Fruit fly (Drosophila melanogaster) whole organism, embryonic: Measurements from ENCODE around the gene firl.

Source experiments
- CG10147 ChIP-seq: fragments of 200-800 bp; sonication (Bioruptor generic); optimal IDR thresholded peaks from 2 replicates; lab custom pipeline; 2019; ENCODE audit warnings: missing biosample characterization, mild to moderate bottlenecking, missing genetic modification characterization, moderate library complexity
- CG12391 ChIP-seq: fragments of 200-800 bp; sonication (Bioruptor generic); optimal IDR thresholded peaks from 3 replicates; lab custom pipeline; 2018; ENCODE audit warnings: missing biosample characterization, mild to moderate bottlenecking, missing genetic modification characterization, moderate library complexity
- CG12659 ChIP-seq: fragments of 200-800 bp; sonication (Bioruptor generic); optimal IDR thresholded peaks from 3 replicates; lab custom pipeline; 2017; ENCODE audit warnings: mild to moderate bottlenecking, missing biosample characterization, missing genetic modification reagents, missing genetic modification characterization
- CG13424 ChIP-seq: fragments of 200-800 bp; sonication (Bioruptor generic); optimal IDR thresholded peaks from 2 replicates; lab custom pipeline; 2019; ENCODE audit warnings: missing biosample characterization, mild to moderate bottlenecking, missing genetic modification characterization, moderate library complexity
- CG14014 ChIP-seq: fragments of 200-800 bp; sonication (Bioruptor generic); IDR thresholded peaks from 2 replicates; pipeline ENCODE4 v1.3.6; 2022; ENCODE audit warnings: missing biosample characterization, missing genetic modification characterization
- CG15479 ChIP-seq: fragments of 200-800 bp; sonication (Bioruptor generic); optimal IDR thresholded peaks from 3 replicates; lab custom pipeline; 2019; ENCODE audit warnings: missing biosample characterization, mild to moderate bottlenecking, missing genetic modification characterization, moderate library complexity
- CG16779 ChIP-seq: fragments of 200-800 bp; sonication (Bioruptor generic); IDR thresholded peaks from 2 replicates; pipeline ENCODE4 v1.3.6; 2022; ENCODE audit warnings: missing biosample characterization, missing genetic modification characterization
- CG17385 ChIP-seq: fragments of 200-800 bp; sonication (Bioruptor generic); optimal IDR thresholded peaks from 3 replicates; lab custom pipeline; 2018; ENCODE audit warnings: missing biosample characterization, mild to moderate bottlenecking, missing genetic modification characterization
- CG17612 ChIP-seq: fragments of 200-800 bp; sonication (Bioruptor generic); IDR thresholded peaks from 2 replicates; pipeline ENCODE4 v1.3.6; 2022; ENCODE audit warnings: missing biosample characterization, missing genetic modification characterization
- CG1832 ChIP-seq: fragments of 200-800 bp; sonication (Bioruptor generic); optimal IDR thresholded peaks from 2 replicates; lab custom pipeline; 2017; ENCODE audit warnings: missing biosample characterization, mild to moderate bottlenecking, missing genetic modification characterization, inconsistent platforms
- CG18764 ChIP-seq: fragments of 200-800 bp; sonication (Bioruptor generic); optimal IDR thresholded peaks from 3 replicates; lab custom pipeline; 2016; ENCODE audit warnings: missing biosample characterization, missing genetic modification characterization
- CG3281 ChIP-seq: fragments of 200-800 bp; sonication (Bioruptor generic); optimal IDR thresholded peaks from 3 replicates; lab custom pipeline; 2017; ENCODE audit warnings: missing biosample characterization, mild to moderate bottlenecking, missing genetic modification characterization
- CG3407 ChIP-seq: fragments of 200-800 bp; sonication (Bioruptor generic); optimal IDR thresholded peaks from 2 replicates; lab custom pipeline; 2018; ENCODE audit warnings: missing biosample characterization, mild to moderate bottlenecking, missing genetic modification characterization
- CG4404 ChIP-seq: fragments of 200-800 bp; sonication (Bioruptor generic); IDR thresholded peaks from 2 replicates; pipeline ENCODE4 v1.3.6; 2022; ENCODE audit warnings: missing biosample characterization, missing genetic modification characterization
- CG7556 ChIP-seq: fragments of 200-800 bp; sonication (Bioruptor generic); optimal IDR thresholded peaks from 2 replicates; lab custom pipeline; 2017; ENCODE audit warnings: missing biosample characterization, mild to moderate bottlenecking, missing genetic modification characterization
- CG8281 ChIP-seq: fragments of 200-800 bp; sonication (Bioruptor generic); optimal IDR thresholded peaks from 2 replicates; lab custom pipeline; 2018; ENCODE audit warnings: missing biosample characterization, mild to moderate bottlenecking, missing genetic modification characterization, moderate library complexity
- CG8388 ChIP-seq: fragments of 200-800 bp; sonication (Bioruptor generic); optimal IDR thresholded peaks from 2 replicates; lab custom pipeline; 2019; ENCODE audit warnings: missing biosample characterization, mild to moderate bottlenecking, missing genetic modification characterization, moderate library complexity
- CG9437 ChIP-seq: fragments of 200-800 bp; sonication (Bioruptor generic); optimal IDR thresholded peaks from 2 replicates; lab custom pipeline; 2018; ENCODE audit warnings: missing biosample characterization, mild to moderate bottlenecking, missing genetic modification characterization
- Dfd ChIP-seq, 2 experiments: fragments of >200 bp; optimal IDR thresholded peaks; 2 replicates each; lab custom pipeline; 2017; ENCODE audit warnings: missing biosample characterization in 2 of 2, missing genetic modification characterization in 2 of 2
- Dip3 ChIP-seq: fragments of 200-800 bp; sonication (Bioruptor generic); optimal IDR thresholded peaks from 3 replicates; lab custom pipeline; 2016; ENCODE audit warnings: missing biosample characterization, missing genetic modification characterization
- E2f1 ChIP-seq: fragments of 200-800 bp; sonication (Bioruptor generic); IDR thresholded peaks from 2 replicates; pipeline ENCODE4 v1.3.6; 2022; ENCODE audit warnings: missing biosample characterization, missing genetic modification characterization
- ERR ChIP-seq: fragments of 200-800 bp; sonication (Bioruptor generic); optimal IDR thresholded peaks from 2 replicates; lab custom pipeline; 2016; ENCODE audit warnings: missing biosample characterization, missing genetic modification characterization
- HLH3B ChIP-seq: fragments of 200-800 bp; sonication (Bioruptor generic); IDR thresholded peaks from 2 replicates; pipeline ENCODE4 v1.3.6; 2022; ENCODE audit warnings: missing biosample characterization, missing genetic modification characterization
- Med ChIP-seq: fragments of 200-800 bp; sonication (Bioruptor generic); peaks from one replicate; lab custom pipeline; 2016; ENCODE audit warnings: missing biosample characterization, missing genetic modification characterization, mild to moderate bottlenecking, inconsistent platforms, moderate library complexity
- Mes4 ChIP-seq: fragments of 200-800 bp; sonication (Bioruptor generic); optimal IDR thresholded peaks from 2 replicates; lab custom pipeline; 2016; ENCODE audit warnings: missing biosample characterization, missing genetic modification characterization
- Nf-YB ChIP-seq: fragments of 200-800 bp; sonication (Bioruptor generic); optimal IDR thresholded peaks from 3 replicates; lab custom pipeline; 2019; ENCODE audit warnings: missing biosample characterization, mild to moderate bottlenecking, missing genetic modification characterization, moderate library complexity
- Ptx1 ChIP-seq: fragments of 200-800 bp; sonication (Bioruptor generic); IDR thresholded peaks from 2 replicates; pipeline ENCODE4 v1.3.6; 2022; ENCODE audit warnings: missing biosample characterization, missing genetic modification characterization
- Ravus ChIP-seq: fragments of 200-800 bp; sonication (Bioruptor generic); IDR thresholded peaks from 2 replicates; pipeline ENCODE4 v1.3.6; 2022; ENCODE audit warnings: missing biosample characterization, missing genetic modification characterization
- Trl ChIP-seq, 3 experiments: fragments of >200 bp in 2 of 3; fragments of 200-800 bp in 1 of 3; sonication (Bioruptor generic) in 1 of 3; optimal IDR thresholded peaks; 2 replicates in 1 of 3; 3 replicates in 2 of 3; lab custom pipeline; 2016 to 2017; ENCODE audit warnings: missing biosample characterization in 1 of 3, missing genetic modification characterization in 1 of 3
- Xbp1 ChIP-seq: fragments of 200-800 bp; sonication (Bioruptor generic); optimal IDR thresholded peaks from 3 replicates; lab custom pipeline; 2016; ENCODE audit warnings: missing biosample characterization, mild to moderate bottlenecking, missing genetic modification characterization
- Xrp1 ChIP-seq: fragments of 200-800 bp; sonication (Bioruptor generic); IDR thresholded peaks from 2 replicates; pipeline ENCODE4 v1.3.6; 2022; ENCODE audit warnings: missing biosample characterization, missing genetic modification characterization
- bsh ChIP-seq, 2 experiments: fragments of 200-800 bp; sonication (Bioruptor generic); optimal IDR thresholded peaks; 2 replicates each; lab custom pipeline; 2017 to 2018; ENCODE audit warnings: mild to moderate bottlenecking in 2 of 2, missing biosample characterization in 2 of 2, missing genetic modification characterization in 2 of 2, moderate library complexity in 1 of 2
- cato ChIP-seq: fragments of 200-800 bp; sonication (Bioruptor generic); optimal IDR thresholded peaks from 2 replicates; lab custom pipeline; 2016; ENCODE audit warnings: missing biosample characterization, missing genetic modification characterization, borderline replicate concordance
- caup ChIP-seq: fragments of 200-800 bp; sonication (Bioruptor generic); optimal IDR thresholded peaks from 3 replicates; lab custom pipeline; 2017; ENCODE audit warnings: missing biosample characterization, mild to moderate bottlenecking, missing genetic modification characterization, moderate library complexity; ENCODE audit not compliant: severe bottlenecking
- chm ChIP-seq: fragments of 200-800 bp; sonication (Bioruptor generic); IDR thresholded peaks from 2 replicates; pipeline ENCODE4 v1.3.6; 2022; ENCODE audit warnings: missing biosample characterization, missing genetic modification characterization
- ewg ChIP-seq: fragments of 200-800 bp; sonication (Bioruptor generic); optimal IDR thresholded peaks from 3 replicates; lab custom pipeline; 2017; ENCODE audit warnings: mild to moderate bottlenecking, missing biosample characterization, missing genetic modification reagents, missing genetic modification characterization
- fd3F ChIP-seq: fragments of 200-800 bp; sonication (Bioruptor generic); optimal IDR thresholded peaks from 2 replicates; lab custom pipeline; 2018; ENCODE audit warnings: missing biosample characterization, mild to moderate bottlenecking, missing genetic modification characterization, moderate library complexity
- gcm2 ChIP-seq: fragments of 200-800 bp; sonication (Bioruptor generic); optimal IDR thresholded peaks from 2 replicates; lab custom pipeline; 2016; ENCODE audit warnings: missing biosample characterization, missing genetic modification characterization
- grn ChIP-seq: fragments of 200-800 bp; sonication (Bioruptor generic); optimal IDR thresholded peaks from 3 replicates; lab custom pipeline; 2017; ENCODE audit warnings: missing biosample characterization, missing genetic modification characterization
- jigr1 ChIP-seq: fragments of 200-800 bp; sonication (Bioruptor generic); IDR thresholded peaks from 3 replicates; pipeline ENCODE4 v1.3.6; 2022; ENCODE audit warnings: missing biosample characterization, missing genetic modification characterization
- klu ChIP-seq: fragments of 200-800 bp; sonication (Bioruptor generic); IDR thresholded peaks from 2 replicates; pipeline ENCODE4 v1.3.6; 2022; ENCODE audit warnings: missing biosample characterization, missing genetic modification characterization
- nerfin-1 ChIP-seq: fragments of 200-800 bp; sonication (Bioruptor generic); optimal IDR thresholded peaks from 3 replicates; lab custom pipeline; 2019; ENCODE audit warnings: missing biosample characterization, mild to moderate bottlenecking, missing genetic modification characterization, moderate library complexity
- nmo ChIP-seq: fragments of 200-800 bp; sonication (Bioruptor generic); optimal IDR thresholded peaks from 2 replicates; lab custom pipeline; 2018; ENCODE audit warnings: missing biosample characterization, mild to moderate bottlenecking, missing genetic modification characterization, moderate library complexity
- oc ChIP-seq: fragments of 200-800 bp; sonication (Bioruptor generic); optimal IDR thresholded peaks from 2 replicates; lab custom pipeline; 2018; ENCODE audit warnings: missing biosample characterization, mild to moderate bottlenecking, missing genetic modification characterization, moderate library complexity
- odd ChIP-seq: fragments of 200-800 bp; sonication (Bioruptor generic); optimal IDR thresholded peaks from 2 replicates; lab custom pipeline; 2017; ENCODE audit warnings: missing biosample characterization, mild to moderate bottlenecking, missing genetic modification characterization
- pho ChIP-seq: fragments of 200-800 bp; sonication (Bioruptor generic); optimal IDR thresholded peaks from 2 replicates; lab custom pipeline; 2016; ENCODE audit warnings: missing biosample characterization, missing genetic modification characterization
- phol ChIP-seq: fragments of 200-800 bp; sonication (Bioruptor generic); optimal IDR thresholded peaks from 3 replicates; lab custom pipeline; 2018; ENCODE audit warnings: missing biosample characterization, mild to moderate bottlenecking, missing genetic modification characterization, moderate library complexity
- sens ChIP-seq: fragments of 200-800 bp; sonication (Bioruptor generic); peaks from one replicate; lab custom pipeline; 2016; ENCODE audit warnings: missing biosample characterization, missing genetic modification characterization
- wdn ChIP-seq: fragments of 200-800 bp; sonication (Bioruptor generic); IDR thresholded peaks from 2 replicates; pipeline ENCODE4 v1.3.6; 2022; ENCODE audit warnings: missing biosample characterization, missing genetic modification characterization

The firl gene

DNA sequence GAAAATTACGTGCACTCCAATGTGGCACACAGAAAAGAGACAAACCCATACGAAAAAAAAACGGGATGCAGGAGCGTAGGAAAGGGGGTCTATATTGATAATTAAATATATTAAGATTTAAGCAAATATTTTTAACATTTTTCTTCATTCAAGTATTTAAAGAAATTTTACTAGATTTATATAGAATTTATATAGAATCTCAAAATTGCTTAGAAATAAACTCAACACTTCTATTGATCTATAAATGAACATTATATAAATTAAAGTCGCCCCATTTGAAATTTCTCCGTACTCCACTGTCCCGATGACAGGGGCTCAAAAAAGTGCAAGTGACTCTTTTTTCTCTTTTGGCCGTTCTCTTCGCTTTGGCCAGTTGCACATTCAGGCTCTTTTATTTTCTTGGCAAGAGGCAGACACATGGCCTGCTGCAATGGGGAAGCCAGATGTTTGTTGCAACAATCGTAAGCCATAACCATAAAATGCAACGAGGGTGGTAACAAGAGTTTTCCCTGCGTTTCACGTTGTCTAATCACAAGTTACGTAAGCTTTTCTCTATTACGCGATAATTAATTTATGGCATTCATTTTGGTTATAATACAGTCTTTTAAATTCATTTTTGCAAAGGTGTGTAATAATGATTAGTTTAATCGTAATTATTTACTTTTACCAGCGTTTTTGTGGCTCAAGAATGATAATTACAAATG is 740 bp downstream of the firl start (continued):
- TF ChIP-seq CG8388 (GFP tag; lab: Kevin White, UChicago) = peak; percentile 55
- no peak for TF ChIP-seq CG10147 (GFP tag; lab: Kevin White, UChicago)
- peak; percentile 75 for TF ChIP-seq Xrp1 (GFP tag; lab: Robert Waterston, UW)
- TF ChIP-seq chm (GFP tag; lab: Robert Waterston, UW) = no peak
- TF ChIP-seq CG12659 = no peak
- TF ChIP-seq CG17385 (GFP tag; lab: Kevin White, UChicago) = peak; percentile 9
- TF ChIP-seq Med (GFP tag; lab: Kevin White, UChicago) = no peak
- no peak for TF ChIP-seq CG17612 (GFP tag; lab: Robert Waterston, UW)
- no peak for TF ChIP-seq Dfd (GFP tag; optimal IDR thresholded peaks at IDR 0.05; lab: Kevin White, UChicago)
- peak; percentile 58 for TF ChIP-seq CG12391
- TF ChIP-seq fd3F (GFP tag; lab: Kevin White, UChicago) = no peak
- TF ChIP-seq CG7556 (GFP tag; lab: Kevin White, UChicago) = peak; percentile 38
- TF ChIP-seq bsh (GFP tag; optimal IDR thresholded peaks at IDR 0.05; lab: Kevin White, UChicago) = peak; percentile 64 to 92
- TF ChIP-seq Mes4 (GFP tag; lab: Kevin White, UChicago) = no peak
- TF ChIP-seq Ptx1 = 0 out of 2 replicates have a peak, but pooled peaks have one; percentile 5
- TF ChIP-seq oc (tag; lab: Kevin White, UChicago) = no peak
- no peak for TF ChIP-seq caup (GFP tag; lab: Kevin White, UChicago)
- TF ChIP-seq sens (GFP tag; lab: Kevin White, UChicago) = peak; percentile 75
- no peak for TF ChIP-seq ERR (GFP tag; lab: Kevin White, UChicago)
- no peak for TF ChIP-seq CG16779 (GFP tag; lab: Robert Waterston, UW)
- TF ChIP-seq CG15479 (GFP tag; lab: Kevin White, UChicago) = no peak
- peak; percentile 68 for TF ChIP-seq phol
- TF ChIP-seq gcm2 = no peak
- no peak for TF ChIP-seq grn (GFP tag; lab: Kevin White, UChicago)
- TF ChIP-seq jigr1 (GFP tag; lab: Robert Waterston, UW) = no peak
- TF ChIP-seq HLH3B (GFP tag; lab: Robert Waterston, UW) = no peak
- peak; percentile 42 for TF ChIP-seq Nf-YB
- no peak for TF ChIP-seq odd (GFP tag; lab: Kevin White, UChicago)
- no peak for TF ChIP-seq CG18764
- TF ChIP-seq CG1832 (GFP tag; lab: Kevin White, UChicago) = no peak
- no peak for TF ChIP-seq Xbp1 (GFP tag; lab: Kevin White, UChicago)
- TF ChIP-seq CG3281 (GFP tag; lab: Kevin White, UChicago) = no peak
- TF ChIP-seq pho (GFP tag; lab: Kevin White, UChicago) = no peak
- peak; percentile 69 for TF ChIP-seq nmo (GFP tag; lab: Kevin White, UChicago)
- TF ChIP-seq CG4404 (GFP tag; lab: Robert Waterston, UW) = 0 out of 2 replicates have a peak, but pooled peaks have one; percentile 39
- TF ChIP-seq nerfin-1 (tag; lab: Kevin White, UChicago) = peak; percentile 47
- TF ChIP-seq CG9437 (GFP tag; lab: Kevin White, UChicago) = peak; percentile 1
- no peak for TF ChIP-seq Ravus (GFP tag; lab: Robert Waterston, UW)
- peak; percentile 6 for TF ChIP-seq CG3407 (GFP tag; lab: Kevin White, UChicago)
- peak; percentile 10 for TF ChIP-seq ewg (GFP tag; lab: Kevin White, UChicago)
- TF ChIP-seq wdn (GFP tag; lab: Robert Waterston, UW) = no peak
- TF ChIP-seq Dip3 = no peak
- no peak for TF ChIP-seq E2f1 (GFP tag; lab: Robert Waterston, UW)
- TF ChIP-seq Trl (optimal IDR thresholded peaks at IDR 0.05; lab: Kevin White, UChicago) = peak in 1 of 2 experiments; percentile 39
- no peak for TF ChIP-seq Trl (GFP tag; optimal IDR thresholded peaks at IDR 0.05; lab: Kevin White, UChicago)
- TF ChIP-seq CG13424 = peak; percentile 44
- no peak for TF ChIP-seq CG8281 (tag; lab: Kevin White, UChicago)
- no peak for TF ChIP-seq cato (GFP tag; lab: Kevin White, UChicago)
- no peak for TF ChIP-seq CG14014 (GFP tag; lab: Robert Waterston, UW)
- TF ChIP-seq klu (GFP tag; lab: Robert Waterston, UW) = no peak
